Worm (Caenorhabditis elegans): Measurements from ENCODE around the gene alh-7.

alh-7 gene

DNA sequence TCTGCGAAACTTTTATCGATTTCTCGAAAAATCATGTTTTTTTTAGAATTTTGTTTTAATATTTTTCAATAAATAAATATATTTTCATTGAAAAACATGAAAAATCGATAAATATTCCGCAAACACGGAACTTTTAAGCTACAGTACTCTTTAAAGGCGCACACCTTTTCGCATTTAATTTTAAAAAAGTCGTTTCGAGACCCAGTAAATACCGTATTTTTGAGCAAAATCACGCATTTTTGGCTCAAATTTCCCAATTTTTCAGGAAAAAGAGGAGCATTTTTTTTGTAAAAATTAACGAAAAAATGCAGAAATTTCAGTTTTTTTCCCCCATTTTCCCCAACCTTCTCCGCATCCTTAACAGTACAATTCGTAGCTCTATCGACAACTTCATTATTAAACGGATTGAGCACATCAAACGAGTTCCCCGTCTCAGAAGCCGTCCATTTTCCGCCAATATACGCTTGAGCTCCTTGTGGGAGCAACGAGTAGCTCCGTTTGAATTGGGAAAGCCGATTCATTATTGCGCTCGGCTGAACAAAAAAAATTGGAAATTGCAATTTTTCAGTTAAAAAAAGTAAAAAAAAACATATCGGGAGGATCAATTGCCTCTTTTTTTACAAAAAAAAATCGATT is at the start of gene alh-7:
alh-7 (minus strand) TSS at position 533 of the 636 bp plus-strand sequence.
- TF ChIP-seq ceh-9 (tag; optimal IDR thresholded peaks at IDR 0.05) = no peak
- TF ChIP-seq nhr-67 (tag; optimal IDR thresholded peaks at IDR 0.05) = no peak
- no peak for TF ChIP-seq nhr-43 (tag; optimal IDR thresholded peaks at IDR 0.05; ENCODE audit: poor library complexity, severe bottlenecking)
- peak; percentile 22 for TF ChIP-seq ama-1 (optimal IDR thresholded peaks at IDR 0.05)

DNA sequence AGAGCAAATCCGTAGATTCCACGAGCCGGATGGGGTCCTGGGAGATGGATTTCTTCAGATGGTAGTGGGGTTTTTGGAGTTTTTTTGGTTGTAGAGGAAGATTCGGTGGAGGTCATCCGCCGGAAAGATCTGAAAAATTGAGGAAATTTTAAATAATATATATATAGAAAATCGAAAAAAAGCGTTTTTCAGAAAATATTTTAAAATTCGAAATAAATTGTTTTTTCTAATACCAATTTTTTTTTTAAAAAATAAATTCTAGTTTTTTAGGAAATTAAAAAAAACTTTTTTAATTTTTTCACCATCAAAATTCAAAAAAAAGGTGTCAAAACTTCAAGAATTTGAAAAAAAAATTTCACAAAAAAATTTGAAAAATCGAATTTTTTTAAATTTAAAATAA is 49.4 kb upstream of the alh-7 start, which contains the start of the genes noa-1 and Y48E1B.17:
noa-1 (minus strand) TSS at position 101 of the 400 bp plus-strand sequence.
Y48E1B.17 (minus strand) TSS at position 129 of the 400 bp plus-strand sequence.
- no peak for TF ChIP-seq ztf-11 (tag; optimal IDR thresholded peaks at IDR 0.05)
- no peak for TF ChIP-seq zag-1 (tag; optimal IDR thresholded peaks at IDR 0.05)
- TF ChIP-seq nhr-28 (tag; optimal IDR thresholded peaks at IDR 0.05) = no peak
- no peak for TF ChIP-seq fkh-10 (GFP tag; optimal IDR thresholded peaks at IDR 0.05)
- no peak for TF ChIP-seq nhr-237 (tag; optimal IDR thresholded peaks at IDR 0.05)
- no peak for TF ChIP-seq snpc-4 (tag; optimal IDR thresholded peaks at IDR 0.05)
- TF ChIP-seq nhr-25 (tag; optimal IDR thresholded peaks at IDR 0.05) = no peak
- no peak for TF ChIP-seq nhr-11 (tag; optimal IDR thresholded peaks at IDR 0.05)
- no peak for TF ChIP-seq mdl-1 (tag; optimal IDR thresholded peaks at IDR 0.05)

DNA sequence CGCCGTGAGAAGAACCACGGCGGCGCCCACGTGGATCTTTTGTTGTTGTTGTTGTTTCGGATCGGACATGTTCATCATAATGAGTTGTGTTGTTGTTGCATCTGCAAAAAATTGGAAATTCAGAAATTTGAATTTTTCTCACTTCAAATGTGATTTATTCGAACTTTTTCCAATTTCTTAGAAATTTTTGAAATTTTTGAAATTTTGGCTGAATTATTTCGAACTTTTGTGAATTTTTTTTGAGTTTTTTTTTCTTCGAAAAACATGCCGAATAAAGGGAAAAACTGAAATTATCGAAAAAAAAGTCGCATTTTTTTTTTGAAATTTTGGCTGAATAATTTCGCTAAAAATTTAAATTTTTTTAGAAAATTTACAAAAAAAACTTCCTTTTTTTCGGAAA is 39.5 kb upstream of the alh-7 start, which contains the start of gene snx-14:
snx-14 (minus strand) TSS at position 101 of the 400 bp plus-strand sequence.
- no peak for TF ChIP-seq eor-1 (tag; optimal IDR thresholded peaks at IDR 0.05)
- TF ChIP-seq nhr-12 (tag; optimal IDR thresholded peaks at IDR 0.05) = no peak
- TF ChIP-seq ztf-4 (tag; optimal IDR thresholded peaks at IDR 0.05) = no peak

DNA sequence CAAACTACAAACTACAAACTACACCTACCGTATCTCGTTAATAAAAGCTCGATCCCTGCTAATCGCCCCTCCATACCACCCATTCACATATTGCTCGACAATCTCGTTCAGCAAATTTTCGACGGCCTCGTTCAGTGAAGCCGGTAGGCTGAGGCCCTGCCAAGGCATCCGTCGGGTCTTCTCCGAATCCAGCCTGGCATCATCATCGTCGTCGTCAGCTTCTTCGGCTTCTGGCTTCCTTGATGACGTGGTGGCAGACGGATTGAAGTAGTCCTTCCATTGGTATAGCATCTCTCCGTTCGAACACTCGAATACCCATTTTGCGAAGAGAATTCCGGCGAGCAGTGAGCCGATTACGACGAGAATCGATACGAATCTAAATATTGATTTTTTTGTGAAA is 39.1 kb upstream of the alh-7 start:
- TF ChIP-seq snpc-4 (tag; optimal IDR thresholded peaks at IDR 0.05) (no peak), ceh-9 (tag; optimal IDR thresholded peaks at IDR 0.05) (no peak), nhr-12 (tag; optimal IDR thresholded peaks at IDR 0.05) (no peak), nhr-23 (tag; optimal IDR thresholded peaks at IDR 0.05) (no peak), nhr-43 (tag; optimal IDR thresholded peaks at IDR 0.05; ENCODE audit: poor library complexity, severe bottlenecking) (no peak), sea-2 (GFP tag; optimal IDR thresholded peaks at IDR 0.05) (no peak), nhr-237 (tag; optimal IDR thresholded peaks at IDR 0.05) (no peak), hmg-11 (tag; optimal IDR thresholded peaks at IDR 0.05) (no peak), ceh-82 (tag; optimal IDR thresholded peaks at IDR 0.05) (no peak), fkh-2 (tag; optimal IDR thresholded peaks at IDR 0.05) (no peak), nhr-76 (tag; optimal IDR thresholded peaks at IDR 0.05) (no peak), skn-1 (tag; optimal IDR thresholded peaks at IDR 0.05) (no peak), mdl-1 (tag; optimal IDR thresholded peaks at IDR 0.05) (no peak), nfya-1 (tag; optimal IDR thresholded peaks at IDR 0.05; ENCODE audit: insufficient read depth) (no peak), eor-1 (tag; optimal IDR thresholded peaks at IDR 0.05) (no peak)

DNA sequence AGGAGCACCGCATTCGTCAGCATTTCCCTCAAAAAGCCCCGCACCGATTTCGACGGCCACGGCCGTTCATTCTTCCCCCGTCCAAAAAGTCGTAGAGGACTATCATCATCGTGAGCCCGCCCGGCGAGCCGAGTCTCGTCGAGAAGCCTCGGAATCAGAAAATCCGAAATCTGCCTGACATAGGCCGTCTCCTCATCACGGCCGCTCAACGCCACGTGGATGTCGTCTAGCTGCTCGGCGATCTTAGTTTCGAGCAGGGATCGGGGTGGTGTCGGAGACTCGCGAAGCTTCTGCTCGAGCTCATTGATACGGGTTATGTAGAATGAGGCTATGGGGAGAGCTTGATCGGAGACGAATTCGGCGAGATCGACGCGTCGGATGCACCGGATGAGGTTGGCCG is 37.5 kb upstream of the alh-7 start:
- TF ChIP-seq elt-3 (tag; optimal IDR thresholded peaks at IDR 0.05) (no peak), nhr-23 (tag; optimal IDR thresholded peaks at IDR 0.05) (no peak), egl-27 (tag; optimal IDR thresholded peaks at IDR 0.05) (no peak), skn-1 (tag; optimal IDR thresholded peaks at IDR 0.05) (no peak), zag-1 (tag; optimal IDR thresholded peaks at IDR 0.05) (no peak), pha-4 (tag; optimal IDR thresholded peaks at IDR 0.05) (no peak), mml-1 (tag; optimal IDR thresholded peaks at IDR 0.05) (no peak), nhr-67 (tag; optimal IDR thresholded peaks at IDR 0.05) (no peak), ztf-11 (tag; optimal IDR thresholded peaks at IDR 0.05) (no peak), ceh-16 (tag; optimal IDR thresholded peaks at IDR 0.05) (no peak), jun-1 (tag; optimal IDR thresholded peaks at IDR 0.05) (no peak), snpc-4 (tag; optimal IDR thresholded peaks at IDR 0.05) (no peak), hmg-11 (tag; optimal IDR thresholded peaks at IDR 0.05) (no peak), R02D3.7 (tag; optimal IDR thresholded peaks at IDR 0.05) (no peak)

DNA sequence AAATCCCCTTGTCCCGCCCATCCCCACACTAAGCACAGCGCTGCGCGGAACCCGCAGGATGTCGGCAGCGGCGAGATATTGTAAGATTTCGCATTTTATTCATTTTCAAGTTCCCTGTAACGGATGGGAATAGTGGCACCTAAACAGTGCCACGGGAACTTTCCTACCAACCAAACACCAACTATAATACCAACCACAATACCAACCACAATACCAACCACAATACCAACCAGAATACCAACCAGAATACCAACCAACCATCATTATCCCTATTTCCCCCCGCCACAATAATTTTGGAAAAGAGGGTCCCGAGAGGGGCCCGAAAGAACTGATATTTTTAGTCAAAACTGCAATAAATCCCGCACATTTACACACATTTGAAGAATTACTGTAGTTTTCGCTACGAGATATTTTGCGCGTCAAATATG is 30.4 kb upstream of the alh-7 start:
- TF ChIP-seq ama-1 (optimal IDR thresholded peaks at IDR 0.05) (peak; percentile 77), nhr-11 (tag; optimal IDR thresholded peaks at IDR 0.05) (no peak), snpc-4 (tag; optimal IDR thresholded peaks at IDR 0.05) (peak; percentile 89), lsy-12 (tag; optimal IDR thresholded peaks at IDR 0.05) (no peak), nhr-28 (tag; optimal IDR thresholded peaks at IDR 0.05) (no peak), nhr-237 (tag; optimal IDR thresholded peaks at IDR 0.05) (no peak), unc-62 (GFP tag; optimal IDR thresholded peaks at IDR 0.05) (no peak), tbx-2 (tag; optimal IDR thresholded peaks at IDR 0.05) (no peak), elt-2 (tag; optimal IDR thresholded peaks at IDR 0.05) (no peak), fkh-10 (GFP tag; optimal IDR thresholded peaks at IDR 0.05) (no peak)

Data from whole organism, L3 larva.